Fruit fly (Drosophila melanogaster) whole organism, embryonic: ENCODE results near the gene CG17359.
A peak's percentile ranks its signal among the peaks of the same experiment; 100 is the strongest.

Source experiments
- Antp ChIP-seq: fragments of 200-800 bp; sonication (Bioruptor generic); optimal IDR thresholded peaks from 3 replicates; lab custom pipeline; 2016; ENCODE audit warnings: missing biosample characterization, missing genetic modification characterization
- Atf3 ChIP-seq: fragments of 200-800 bp; sonication (Bioruptor generic); optimal IDR thresholded peaks from 3 replicates; lab custom pipeline; 2016; ENCODE audit warnings: missing biosample characterization, missing genetic modification characterization
- BtbVII ChIP-seq: fragments of 200-800 bp; sonication (Bioruptor generic); optimal IDR thresholded peaks from 3 replicates; lab custom pipeline; 2017; ENCODE audit warnings: missing biosample characterization, mild to moderate bottlenecking, missing genetic modification characterization
- CG10565 ChIP-seq: fragments of 200-800 bp; sonication (Bioruptor generic); optimal IDR thresholded peaks from 3 replicates; lab custom pipeline; 2016; ENCODE audit warnings: missing biosample characterization, mild to moderate bottlenecking, missing genetic modification characterization
- CG1792 ChIP-seq: fragments of 200-800 bp; sonication (Bioruptor generic); optimal IDR thresholded peaks from 2 replicates; lab custom pipeline; 2016; ENCODE audit warnings: missing biosample characterization, missing genetic modification characterization
- CG18599 ChIP-seq: fragments of 200-800 bp; sonication (Bioruptor generic); optimal IDR thresholded peaks from 3 replicates; lab custom pipeline; 2017; ENCODE audit warnings: missing biosample characterization, missing genetic modification characterization, mild to moderate bottlenecking, moderate library complexity, missing genetic modification reagents
- CG34376 ChIP-seq: fragments of 200-800 bp; sonication (Bioruptor generic); optimal IDR thresholded peaks from 2 replicates; lab custom pipeline; 2018; ENCODE audit warnings: missing biosample characterization, mild to moderate bottlenecking, missing genetic modification characterization
- CG34422 ChIP-seq: fragments of 200-800 bp; sonication (Bioruptor generic); IDR thresholded peaks from 3 replicates; pipeline ENCODE4 v1.3.6; 2022; ENCODE audit warnings: missing biosample characterization, missing genetic modification characterization
- CG3847 ChIP-seq: fragments of 200-800 bp; sonication (Bioruptor generic); IDR thresholded peaks from 2 replicates; pipeline ENCODE4 v1.3.6; 2022; ENCODE audit warnings: missing biosample characterization, missing genetic modification characterization
- CG3995 ChIP-seq: fragments of 200-800 bp; sonication (Bioruptor generic); optimal IDR thresholded peaks from 3 replicates; lab custom pipeline; 2016; ENCODE audit warnings: missing biosample characterization, missing genetic modification characterization
- CG4282 ChIP-seq: fragments of 200-800 bp; sonication (Bioruptor generic); optimal IDR thresholded peaks from 2 replicates; lab custom pipeline; 2016; ENCODE audit warnings: missing biosample characterization, missing genetic modification characterization
- CG4404 ChIP-seq: fragments of 200-800 bp; sonication (Bioruptor generic); IDR thresholded peaks from 2 replicates; pipeline ENCODE4 v1.3.6; 2022; ENCODE audit warnings: missing biosample characterization, missing genetic modification characterization
- CG4707 ChIP-seq: fragments of 200-800 bp; sonication (Bioruptor generic); optimal IDR thresholded peaks from 2 replicates; lab custom pipeline; 2018; ENCODE audit warnings: missing biosample characterization, mild to moderate bottlenecking, missing genetic modification characterization, moderate library complexity
- CG7839 ChIP-seq: fragments of 200-800 bp; sonication (Bioruptor generic); optimal IDR thresholded peaks from 3 replicates; lab custom pipeline; 2018; ENCODE audit warnings: missing biosample characterization, mild to moderate bottlenecking, missing genetic modification characterization, moderate library complexity
- CG8359 ChIP-seq: fragments of 200-800 bp; sonication (Bioruptor generic); optimal IDR thresholded peaks from 2 replicates; lab custom pipeline; 2017; ENCODE audit warnings: missing biosample characterization, mild to moderate bottlenecking, missing genetic modification characterization, borderline replicate concordance
- CG9797 ChIP-seq: fragments of 200-800 bp; sonication (Bioruptor generic); optimal IDR thresholded peaks from 3 replicates; lab custom pipeline; 2018; ENCODE audit warnings: missing biosample characterization, mild to moderate bottlenecking, missing genetic modification characterization
- D19A ChIP-seq: fragments of 200-800 bp; optimal IDR thresholded peaks from 3 replicates; lab custom pipeline; 2019; ENCODE audit warnings: missing biosample characterization, mild to moderate bottlenecking, missing genetic modification characterization, moderate library complexity
- Deaf1 ChIP-seq: fragments of 200-800 bp; optimal IDR thresholded peaks from 3 replicates; lab custom pipeline; 2019; ENCODE audit warnings: missing biosample characterization, mild to moderate bottlenecking, missing genetic modification characterization, moderate library complexity
- H15 ChIP-seq: fragments of 200-800 bp; sonication (Bioruptor generic); IDR thresholded peaks from 3 replicates; pipeline ENCODE4 v1.3.6; 2022; ENCODE audit warnings: missing biosample characterization, missing genetic modification characterization
- H2.0 ChIP-seq: fragments of 200-800 bp; sonication (Bioruptor generic); IDR thresholded peaks from 2 replicates; pipeline ENCODE4 v1.3.6; 2022; ENCODE audit warnings: missing biosample characterization, missing genetic modification characterization
- HHEX ChIP-seq: fragments of 200-800 bp; sonication (Bioruptor generic); optimal IDR thresholded peaks from 3 replicates; lab custom pipeline; 2017; ENCODE audit warnings: missing biosample characterization, mild to moderate bottlenecking, missing genetic modification characterization, missing genetic modification reagents
- Lim3 ChIP-seq: fragments of 200-800 bp; sonication (Bioruptor generic); IDR thresholded peaks from 2 replicates; pipeline ENCODE4 v1.3.6; 2022; ENCODE audit warnings: missing biosample characterization, missing genetic modification characterization
- Nf-YB ChIP-seq: fragments of 200-800 bp; sonication (Bioruptor generic); optimal IDR thresholded peaks from 3 replicates; lab custom pipeline; 2019; ENCODE audit warnings: missing biosample characterization, mild to moderate bottlenecking, missing genetic modification characterization, moderate library complexity
- Sry-δ ChIP-seq: fragments of 200-800 bp; sonication (Bioruptor generic); optimal IDR thresholded peaks from 2 replicates; lab custom pipeline; 2016; ENCODE audit warnings: missing biosample characterization, missing genetic modification characterization
- Xrp1 ChIP-seq: fragments of 200-800 bp; sonication (Bioruptor generic); IDR thresholded peaks from 2 replicates; pipeline ENCODE4 v1.3.6; 2022; ENCODE audit warnings: missing biosample characterization, missing genetic modification characterization
- ase ChIP-seq: fragments of 200-800 bp; sonication (Bioruptor generic); IDR thresholded peaks from 3 replicates; pipeline ENCODE4 v1.3.6; 2022; ENCODE audit warnings: missing biosample characterization, missing genetic modification characterization
- bsh ChIP-seq, 2 experiments: fragments of 200-800 bp; sonication (Bioruptor generic); optimal IDR thresholded peaks; 2 replicates each; lab custom pipeline; 2017 to 2018; ENCODE audit warnings: mild to moderate bottlenecking in 2 of 2, missing biosample characterization in 2 of 2, missing genetic modification characterization in 2 of 2, moderate library complexity in 1 of 2
- cad ChIP-seq: fragments of >200 bp; optimal IDR thresholded peaks from 2 replicates; lab custom pipeline; 2017; ENCODE audit warnings: missing biosample characterization, missing genetic modification characterization
- cas ChIP-seq: fragments of 200-800 bp; sonication (Bioruptor generic); IDR thresholded peaks from 2 replicates; pipeline ENCODE4 v1.3.6; 2022; ENCODE audit warnings: missing biosample characterization, missing genetic modification characterization
- dati ChIP-seq: fragments of 200-800 bp; sonication (Bioruptor generic); IDR thresholded peaks from 2 replicates; pipeline ENCODE4 v1.3.6; 2022; ENCODE audit warnings: missing biosample characterization, missing genetic modification characterization
- ems ChIP-seq: fragments of 200-800 bp; sonication (Bioruptor generic); optimal IDR thresholded peaks from 3 replicates; lab custom pipeline; 2016; ENCODE audit warnings: missing biosample characterization, missing genetic modification characterization
- jigr1 ChIP-seq: fragments of 200-800 bp; sonication (Bioruptor generic); IDR thresholded peaks from 3 replicates; pipeline ENCODE4 v1.3.6; 2022; ENCODE audit warnings: missing biosample characterization, missing genetic modification characterization
- jumu ChIP-seq: fragments of 200-800 bp; sonication (Bioruptor generic); optimal IDR thresholded peaks from 3 replicates; lab custom pipeline; 2016; ENCODE audit warnings: missing biosample characterization, missing genetic modification characterization
- kni ChIP-seq: fragments of 200-800 bp; sonication (Bioruptor generic); optimal IDR thresholded peaks from 3 replicates; lab custom pipeline; 2017; ENCODE audit warnings: mild to moderate bottlenecking, missing biosample characterization, missing genetic modification reagents, missing genetic modification characterization
- lilli ChIP-seq: fragments of 200-800 bp; sonication (Bioruptor generic); optimal IDR thresholded peaks from 3 replicates; lab custom pipeline; 2016; ENCODE audit warnings: missing biosample characterization, missing genetic modification characterization
- nau ChIP-seq: fragments of 200-800 bp; sonication (Bioruptor generic); optimal IDR thresholded peaks from 3 replicates; lab custom pipeline; 2017; ENCODE audit warnings: missing biosample characterization, mild to moderate bottlenecking, missing genetic modification characterization, missing genetic modification reagents
- odd ChIP-seq: fragments of 200-800 bp; sonication (Bioruptor generic); optimal IDR thresholded peaks from 2 replicates; lab custom pipeline; 2017; ENCODE audit warnings: missing biosample characterization, mild to moderate bottlenecking, missing genetic modification characterization
- phol ChIP-seq: fragments of 200-800 bp; sonication (Bioruptor generic); optimal IDR thresholded peaks from 3 replicates; lab custom pipeline; 2018; ENCODE audit warnings: missing biosample characterization, mild to moderate bottlenecking, missing genetic modification characterization, moderate library complexity
- pum ChIP-seq: fragments of 200-800 bp; sonication (Bioruptor generic); optimal IDR thresholded peaks from 2 replicates; lab custom pipeline; 2016; ENCODE audit warnings: missing biosample characterization, missing genetic modification characterization
- pzg ChIP-seq: fragments of 200-800 bp; sonication (Bioruptor generic); optimal IDR thresholded peaks from 3 replicates; lab custom pipeline; 2018; ENCODE audit warnings: missing biosample characterization, mild to moderate bottlenecking, missing genetic modification characterization, moderate library complexity
- sc ChIP-seq, 3 experiments: fragments of >200 bp in 2 of 3; fragments of 200-800 bp in 1 of 3; sonication (Bioruptor generic) in 1 of 3; optimal IDR thresholded peaks; 2 replicates in 2 of 3; 3 replicates in 1 of 3; lab custom pipeline; 2017; ENCODE audit warnings: mild to moderate bottlenecking in 1 of 3, missing biosample characterization in 1 of 3, missing genetic modification characterization in 1 of 3, missing genetic modification reagents in 1 of 3
- sisA ChIP-seq: fragments of 200-800 bp; sonication (Bioruptor generic); IDR thresholded peaks from 2 replicates; pipeline ENCODE4 v1.3.6; 2022; ENCODE audit warnings: missing biosample characterization, missing genetic modification characterization
- so ChIP-seq: fragments of 200-800 bp; sonication (Bioruptor generic); IDR thresholded peaks from 3 replicates; pipeline ENCODE4 v1.3.6; 2022; ENCODE audit warnings: missing biosample characterization, missing genetic modification characterization
- stc ChIP-seq: fragments of 200-800 bp; sonication (Bioruptor generic); IDR thresholded peaks from 2 replicates; pipeline ENCODE4 v1.3.6; 2022; ENCODE audit warnings: missing biosample characterization, missing genetic modification characterization
- tna ChIP-seq: fragments of 200-800 bp; sonication (Bioruptor generic); IDR thresholded peaks from 2 replicates; pipeline ENCODE4 v1.3.6; 2022; ENCODE audit warnings: missing biosample characterization, missing genetic modification characterization; ENCODE audit not compliant: partially characterized antibody
- tx ChIP-seq: fragments of 200-800 bp; sonication (Bioruptor generic); optimal IDR thresholded peaks from 2 replicates; lab custom pipeline; 2016; ENCODE audit warnings: missing biosample characterization, missing genetic modification characterization
- unpg ChIP-seq: fragments of 200-800 bp; sonication (Bioruptor generic); optimal IDR thresholded peaks from 3 replicates; lab custom pipeline; 2018; ENCODE audit warnings: missing biosample characterization, mild to moderate bottlenecking, missing genetic modification characterization, moderate library complexity
- zfh2 ChIP-seq: fragments of 200-800 bp; sonication (Bioruptor generic); optimal IDR thresholded peaks from 2 replicates; lab custom pipeline; 2016; ENCODE audit warnings: missing biosample characterization, missing genetic modification characterization

Gene CG17359

DNA sequence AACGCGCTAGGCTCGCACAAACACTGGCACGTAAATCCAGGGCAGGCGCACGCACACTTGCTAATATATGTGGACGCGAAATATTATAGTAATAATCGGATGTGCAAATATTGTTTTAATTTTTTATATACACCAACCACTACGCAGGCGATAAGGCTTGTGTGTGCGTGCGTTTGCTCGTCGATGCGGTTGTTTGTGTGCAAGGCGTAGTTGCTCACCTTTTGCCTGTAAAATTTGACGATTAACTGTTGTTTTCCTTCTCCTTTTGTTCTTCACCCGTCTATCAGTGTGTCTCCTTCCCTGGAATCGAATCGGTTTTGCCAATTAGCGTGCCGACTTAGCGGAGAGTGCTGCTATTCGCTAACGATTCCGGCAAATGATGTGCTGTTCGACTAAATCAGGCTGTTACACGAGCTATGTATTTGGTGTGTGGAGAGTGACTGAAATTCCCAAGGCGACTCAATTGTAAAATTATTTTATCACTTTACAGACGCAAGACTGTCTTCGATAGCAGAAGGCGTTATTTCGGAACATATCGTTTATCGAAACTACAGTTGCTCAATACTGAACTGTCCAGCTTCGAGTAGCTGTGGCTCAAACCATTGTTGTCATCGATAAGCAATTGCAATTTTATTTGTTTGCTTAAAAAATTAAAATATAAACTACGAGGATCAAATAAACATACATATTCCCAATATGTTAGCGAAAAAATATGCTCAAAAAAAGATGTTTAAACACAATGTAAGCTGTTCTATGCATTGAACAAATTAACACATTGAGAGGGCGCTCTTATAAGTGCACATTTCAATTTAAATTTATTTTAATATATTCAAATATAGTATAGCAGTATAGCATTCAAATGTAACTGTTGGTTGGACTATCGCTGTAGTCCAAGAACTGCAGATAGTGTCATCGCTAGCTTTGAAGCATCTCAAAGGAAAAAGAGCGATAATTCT is 32.4 kb upstream of the CG17359 start, which contains the start of the genes CG6650 and endos (continued):
- TF ChIP-seq stc (no peak), kni (GFP tag; lab: Kevin White, UChicago) (no peak), bsh (GFP tag; optimal IDR thresholded peaks at IDR 0.05; lab: Kevin White, UChicago) (peak in 1 of 2 experiments; percentile 3), odd (GFP tag; lab: Kevin White, UChicago) (no peak), cas (GFP tag; lab: Robert Waterston, UW) (no peak), CG1792 (GFP tag; lab: Kevin White, UChicago) (no peak), CG18599 (peak; percentile 56), CG3995 (GFP tag; lab: Kevin White, UChicago) (peak; percentile 29), jigr1 (GFP tag; lab: Robert Waterston, UW) (peak; percentile 56; the same call in 1 of the 3 replicates), BtbVII (no peak), CG34376 (GFP tag; lab: Kevin White, UChicago) (peak; percentile 82), nau (GFP tag; lab: Kevin White, UChicago) (no peak), CG9797 (GFP tag; lab: Kevin White, UChicago) (peak; percentile 32), pum (peak; percentile 10), CG3847 (peak; percentile 38), CG34422 (GFP tag; lab: Robert Waterston, UW) (0 out of 3 replicates have a peak, but pooled peaks have one; percentile 30), unpg (no peak), Sry-δ (peak; percentile 85), CG4404 (no peak), zfh2 (GFP tag; lab: Kevin White, UChicago) (no peak), Deaf1 (tag; lab: Kevin White, UChicago) (peak; percentile 7), H15 (GFP tag; lab: Robert Waterston, UW) (no peak), HHEX (GFP tag; lab: Kevin White, UChicago) (no peak), Nf-YB (peak; percentile 0), H2.0 (GFP tag; lab: Robert Waterston, UW) (no peak), dati (no peak), Antp (GFP tag; lab: Kevin White, UChicago) (no peak), CG4707 (peak; percentile 41), ems (GFP tag; lab: Kevin White, UChicago) (no peak), ase (GFP tag; lab: Robert Waterston, UW) (no peak), CG7839 (tag; lab: Kevin White, UChicago) (peak; percentile 40), pzg (GFP tag; lab: Kevin White, UChicago) (peak; percentile 70), tx (GFP tag; lab: Kevin White, UChicago) (no peak), Xrp1 (0 out of 2 replicates have a peak, but pooled peaks have one; percentile 5), Lim3 (GFP tag; lab: Robert Waterston, UW) (no peak), CG4282 (GFP tag; lab: Kevin White, UChicago) (no peak), sisA (GFP tag; lab: Robert Waterston, UW) (no peak), tna (peak; percentile 74), Atf3 (GFP tag; lab: Kevin White, UChicago) (no peak), sc (optimal IDR thresholded peaks at IDR 0.05; lab: Kevin White, UChicago) (no peak), sc (GFP tag; optimal IDR thresholded peaks at IDR 0.05; lab: Kevin White, UChicago) (no peak), D19A (tag; lab: Kevin White, UChicago) (peak; percentile 27), cad (GFP tag; lab: Kevin White, UChicago) (no peak), phol (peak; percentile 64), lilli (GFP tag; lab: Kevin White, UChicago) (peak; percentile 9), CG10565 (GFP tag; lab: Kevin White, UChicago) (no peak), CG8359 (GFP tag; lab: Kevin White, UChicago) (no peak), so (no peak), jumu (GFP tag; lab: Kevin White, UChicago) (no peak)
